Fruit fly (Drosophila melanogaster) whole organism, prepupa: ENCODE data around the gene fy.

Experiments used
- Blimp-1 ChIP-seq: fragments of 200-800 bp; sonication (Bioruptor generic); optimal IDR thresholded peaks from 3 replicates; lab custom pipeline; 2017; ENCODE audit warnings: missing biosample characterization, missing genetic modification characterization, mild to moderate bottlenecking, moderate library complexity, missing genetic modification reagents
- CG31627 ChIP-seq: fragments of 200-800 bp; sonication (Bioruptor generic); optimal IDR thresholded peaks from 3 replicates; lab custom pipeline; 2016; ENCODE audit warnings: missing biosample characterization, missing genetic modification characterization
- CG6276 ChIP-seq: fragments of 200-800 bp; sonication (Bioruptor generic); optimal IDR thresholded peaks from 2 replicates; lab custom pipeline; 2017; ENCODE audit warnings: missing biosample characterization, mild to moderate bottlenecking, missing genetic modification characterization
- CG6792 ChIP-seq: fragments of 200-800 bp; sonication (Bioruptor generic); optimal IDR thresholded peaks from 3 replicates; lab custom pipeline; 2016; ENCODE audit warnings: missing biosample characterization, missing genetic modification characterization
- CG8632 ChIP-seq: fragments of 200-800 bp; sonication (Bioruptor generic); optimal IDR thresholded peaks from 3 replicates; lab custom pipeline; 2016; ENCODE audit warnings: missing biosample characterization, missing genetic modification characterization
- Hr39 ChIP-seq: fragments of 200-800 bp; sonication (Bioruptor generic); optimal IDR thresholded peaks from 2 replicates; lab custom pipeline; 2016; ENCODE audit warnings: missing biosample characterization, missing genetic modification characterization
- OdsH ChIP-seq: fragments of 200-800 bp; sonication (Bioruptor generic); optimal IDR thresholded peaks from 3 replicates; lab custom pipeline; 2016; ENCODE audit warnings: missing biosample characterization, missing genetic modification characterization
- Smox ChIP-seq: fragments of 200-800 bp; sonication (Bioruptor generic); optimal IDR thresholded peaks from 3 replicates; lab custom pipeline; 2016; ENCODE audit warnings: missing biosample characterization, missing genetic modification characterization
- Sox102F ChIP-seq: fragments of 200-800 bp; sonication (Bioruptor generic); optimal IDR thresholded peaks from 2 replicates; lab custom pipeline; 2016; ENCODE audit warnings: missing biosample characterization, mild to moderate bottlenecking, missing genetic modification characterization
- Sox14 ChIP-seq: fragments of 200-800 bp; sonication (Bioruptor generic); optimal IDR thresholded peaks from 3 replicates; lab custom pipeline; 2016; ENCODE audit warnings: missing biosample characterization, missing genetic modification characterization
- Sox15 ChIP-seq: fragments of 200-800 bp; sonication (Bioruptor generic); optimal IDR thresholded peaks from 3 replicates; lab custom pipeline; 2016; ENCODE audit warnings: missing biosample characterization, missing genetic modification characterization
- salr ChIP-seq, 2 experiments: fragments of 200-800 bp; sonication (Bioruptor generic); optimal IDR thresholded peaks; 3 replicates each; lab custom pipeline; 2016 to 2018; ENCODE audit warnings: missing biosample characterization in 2 of 2, missing genetic modification characterization in 2 of 2, mild to moderate bottlenecking in 1 of 2

DNA sequence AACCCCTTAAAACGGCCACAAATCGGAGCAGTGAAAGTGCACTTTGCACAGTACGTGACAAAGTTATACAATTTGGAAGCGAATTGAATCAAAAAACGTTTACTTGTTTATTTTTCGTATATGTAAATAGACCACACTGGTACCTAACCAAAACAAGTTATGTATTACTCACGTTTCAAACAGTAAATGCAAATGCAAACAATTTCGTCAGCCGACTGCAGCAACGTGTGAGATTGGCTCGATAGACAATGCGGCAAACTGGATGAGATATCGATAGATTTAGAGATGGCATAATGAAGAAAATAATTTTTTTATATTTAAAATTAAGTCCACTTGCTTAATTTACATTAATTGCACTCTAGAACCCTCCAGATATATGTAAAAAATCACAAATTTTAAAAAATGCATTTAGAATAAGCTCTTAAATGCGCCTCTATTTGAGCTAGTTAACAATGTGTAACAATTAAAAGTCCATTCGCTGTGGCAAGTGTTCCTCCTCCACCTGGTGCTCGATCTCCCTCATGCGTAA is 21.5 kb downstream of the fy start, which contains the start of gene AlaRS:
- peak; percentile 45 for TF ChIP-seq Sox14 (GFP tag; lab: Kevin White, UChicago)
- TF ChIP-seq salr (GFP tag; optimal IDR thresholded peaks at IDR 0.05; lab: Kevin White, UChicago) = peak in 1 of 2 experiments; percentile 19
- TF ChIP-seq CG6276 (GFP tag; lab: Kevin White, UChicago) = no peak
- peak; percentile 2 for TF ChIP-seq CG8632 (GFP tag; lab: Kevin White, UChicago)
- peak; percentile 16 for TF ChIP-seq CG6792 (GFP tag; lab: Kevin White, UChicago)
- TF ChIP-seq Sox15 (GFP tag; lab: Kevin White, UChicago) = peak; percentile 12
- peak; percentile 64 for TF ChIP-seq Blimp-1
- TF ChIP-seq Sox102F (GFP tag; lab: Kevin White, UChicago) = peak; percentile 52
- peak; percentile 19 for TF ChIP-seq CG31627 (GFP tag; lab: Kevin White, UChicago)
- peak; percentile 59 for TF ChIP-seq OdsH (GFP tag; lab: Kevin White, UChicago)
- TF ChIP-seq Smox (GFP tag; lab: Kevin White, UChicago) = peak; percentile 64
- peak; percentile 32 for TF ChIP-seq Hr39
